Fruit fly (Drosophila melanogaster) whole organism, embryonic: ENCODE measurements around the gene Polr3G.
A peak's percentile ranks its signal among the peaks of the same experiment; 100 is the strongest.

Experiments used
- ATbp ChIP-seq: fragments of 200-800 bp; sonication (Bioruptor generic); optimal IDR thresholded peaks from 2 replicates; lab custom pipeline; 2017; ENCODE audit warnings: missing biosample characterization, mild to moderate bottlenecking, missing genetic modification characterization, missing genetic modification reagents
- Abd-B ChIP-seq: fragments of 200-800 bp; sonication (Bioruptor generic); optimal IDR thresholded peaks from 2 replicates; lab custom pipeline; 2018; ENCODE audit warnings: missing biosample characterization, mild to moderate bottlenecking, missing genetic modification characterization, moderate library complexity
- B-H2 ChIP-seq: fragments of 200-800 bp; sonication (Bioruptor generic); optimal IDR thresholded peaks from 2 replicates; lab custom pipeline; 2018; ENCODE audit warnings: missing biosample characterization, mild to moderate bottlenecking, missing genetic modification characterization
- CG10431 ChIP-seq: fragments of 200-800 bp; sonication (Bioruptor generic); optimal IDR thresholded peaks from 3 replicates; lab custom pipeline; 2018; ENCODE audit warnings: missing biosample characterization, mild to moderate bottlenecking, missing genetic modification characterization
- CG10462 ChIP-seq: fragments of 200-800 bp; sonication (Bioruptor generic); optimal IDR thresholded peaks from 2 replicates; lab custom pipeline; 2016; ENCODE audit warnings: missing biosample characterization, missing genetic modification characterization
- CG11504 ChIP-seq: fragments of 200-800 bp; sonication (Bioruptor generic); optimal IDR thresholded peaks from 3 replicates; lab custom pipeline; 2019; ENCODE audit warnings: missing biosample characterization, mild to moderate bottlenecking, missing genetic modification characterization, moderate library complexity
- CG12769 ChIP-seq: fragments of 200-800 bp; sonication (Bioruptor generic); optimal IDR thresholded peaks from 2 replicates; lab custom pipeline; 2019; ENCODE audit warnings: missing biosample characterization, mild to moderate bottlenecking, missing genetic modification characterization, moderate library complexity
- CG13123 ChIP-seq: fragments of 200-800 bp; sonication (Bioruptor generic); optimal IDR thresholded peaks from 2 replicates; lab custom pipeline; 2016; ENCODE audit warnings: missing biosample characterization, missing genetic modification characterization
- CG13424 ChIP-seq: fragments of 200-800 bp; sonication (Bioruptor generic); optimal IDR thresholded peaks from 2 replicates; lab custom pipeline; 2019; ENCODE audit warnings: missing biosample characterization, mild to moderate bottlenecking, missing genetic modification characterization, moderate library complexity
- CG13894 ChIP-seq: fragments of 200-800 bp; sonication (Bioruptor generic); optimal IDR thresholded peaks from 3 replicates; lab custom pipeline; 2018; ENCODE audit warnings: missing biosample characterization, mild to moderate bottlenecking, missing genetic modification characterization, moderate library complexity
- CG1529 ChIP-seq: fragments of 200-800 bp; sonication (Bioruptor generic); optimal IDR thresholded peaks from 3 replicates; lab custom pipeline; 2018; ENCODE audit warnings: missing biosample characterization, missing genetic modification characterization
- CG15514 ChIP-seq: fragments of 200-800 bp; sonication (Bioruptor generic); optimal IDR thresholded peaks from 3 replicates; lab custom pipeline; 2017; ENCODE audit warnings: missing biosample characterization, missing genetic modification characterization, mild to moderate bottlenecking, moderate library complexity, missing genetic modification reagents
- CG16813 ChIP-seq: fragments of 200-800 bp; sonication (Bioruptor generic); IDR thresholded peaks from 3 replicates; pipeline ENCODE4 v1.3.6; 2022; ENCODE audit warnings: missing biosample characterization, missing genetic modification characterization; ENCODE audit not compliant: partially characterized antibody
- CG2875 ChIP-seq: fragments of 200-800 bp; sonication (Bioruptor generic); optimal IDR thresholded peaks from 2 replicates; lab custom pipeline; 2017; ENCODE audit warnings: missing biosample characterization, mild to moderate bottlenecking, missing genetic modification characterization, missing genetic modification reagents
- CG33213 ChIP-seq: fragments of 200-800 bp; sonication (Bioruptor generic); optimal IDR thresholded peaks from 3 replicates; lab custom pipeline; 2016; ENCODE audit warnings: missing biosample characterization, missing genetic modification characterization
- CG7745 ChIP-seq: fragments of 200-800 bp; sonication (Bioruptor generic); optimal IDR thresholded peaks from 2 replicates; lab custom pipeline; 2018; ENCODE audit warnings: missing biosample characterization, mild to moderate bottlenecking, missing genetic modification characterization, moderate library complexity
- CHES-1-like ChIP-seq: fragments of 200-800 bp; sonication (Bioruptor generic); optimal IDR thresholded peaks from 2 replicates; lab custom pipeline; 2016; ENCODE audit warnings: missing biosample characterization, missing genetic modification characterization
- Dek ChIP-seq: fragments of 200-800 bp; sonication (Bioruptor generic); optimal IDR thresholded peaks from 3 replicates; lab custom pipeline; 2019; ENCODE audit warnings: missing biosample characterization, mild to moderate bottlenecking, missing genetic modification characterization, moderate library complexity
- Elba2 ChIP-seq: fragments of 200-800 bp; sonication (Bioruptor generic); optimal IDR thresholded peaks from 3 replicates; lab custom pipeline; 2016; ENCODE audit warnings: missing biosample characterization, missing genetic modification characterization
- Fer1 ChIP-seq: fragments of 200-800 bp; sonication (Bioruptor generic); optimal IDR thresholded peaks from 2 replicates; lab custom pipeline; 2017; ENCODE audit warnings: missing biosample characterization, mild to moderate bottlenecking, missing genetic modification characterization
- H2.0 ChIP-seq: fragments of 200-800 bp; sonication (Bioruptor generic); IDR thresholded peaks from 2 replicates; pipeline ENCODE4 v1.3.6; 2022; ENCODE audit warnings: missing biosample characterization, missing genetic modification characterization
- HLH4C ChIP-seq: fragments of 200-800 bp; sonication (Bioruptor generic); IDR thresholded peaks from 3 replicates; pipeline ENCODE4 v1.3.6; 2022; ENCODE audit warnings: missing biosample characterization, missing genetic modification characterization; ENCODE audit not compliant: partially characterized antibody
- Hand ChIP-seq: fragments of 200-800 bp; sonication (Bioruptor generic); optimal IDR thresholded peaks from 2 replicates; lab custom pipeline; 2017; ENCODE audit warnings: mild to moderate bottlenecking, missing biosample characterization, missing genetic modification reagents, missing genetic modification characterization
- HmgZ ChIP-seq: fragments of 200-800 bp; sonication (Bioruptor generic); optimal IDR thresholded peaks from 2 replicates; lab custom pipeline; 2018; ENCODE audit warnings: missing biosample characterization, mild to moderate bottlenecking, missing genetic modification characterization
- Hmr ChIP-seq: fragments of 200-800 bp; sonication (Bioruptor generic); optimal IDR thresholded peaks from 3 replicates; lab custom pipeline; 2017; ENCODE audit warnings: mild to moderate bottlenecking, missing biosample characterization, missing genetic modification reagents, missing genetic modification characterization
- Hr3 ChIP-seq: fragments of 200-800 bp; sonication (Bioruptor generic); optimal IDR thresholded peaks from 3 replicates; lab custom pipeline; 2016; ENCODE audit warnings: missing biosample characterization, missing genetic modification characterization
- Mad ChIP-seq: fragments of 200-800 bp; sonication (Bioruptor generic); optimal IDR thresholded peaks from 2 replicates; lab custom pipeline; 2016; ENCODE audit warnings: missing biosample characterization, missing genetic modification characterization
- NC2α ChIP-seq: fragments of 200-800 bp; sonication (Bioruptor generic); optimal IDR thresholded peaks from 2 replicates; lab custom pipeline; 2016; ENCODE audit warnings: missing biosample characterization, missing genetic modification characterization
- Neu2 ChIP-seq: fragments of 200-800 bp; sonication (Bioruptor generic); optimal IDR thresholded peaks from 3 replicates; lab custom pipeline; 2016; ENCODE audit warnings: missing biosample characterization, missing genetic modification characterization, borderline replicate concordance
- Side ChIP-seq: fragments of 200-800 bp; sonication (Bioruptor generic); optimal IDR thresholded peaks from 2 replicates; lab custom pipeline; 2016; ENCODE audit warnings: missing biosample characterization, missing genetic modification characterization
- Tbp ChIP-seq: fragments of >200 bp; optimal IDR thresholded peaks from 2 replicates; lab custom pipeline; 2018; ENCODE audit warnings: missing biosample characterization, missing genetic modification characterization
- Xbp1 ChIP-seq: fragments of 200-800 bp; sonication (Bioruptor generic); optimal IDR thresholded peaks from 3 replicates; lab custom pipeline; 2016; ENCODE audit warnings: missing biosample characterization, mild to moderate bottlenecking, missing genetic modification characterization
- YL-1 ChIP-seq: fragments of 200-800 bp; sonication (Bioruptor generic); optimal IDR thresholded peaks from 3 replicates; lab custom pipeline; 2017; ENCODE audit warnings: missing biosample characterization, mild to moderate bottlenecking, missing genetic modification characterization
- cad ChIP-seq: fragments of >200 bp; optimal IDR thresholded peaks from 2 replicates; lab custom pipeline; 2017; ENCODE audit warnings: missing biosample characterization, missing genetic modification characterization
- crol ChIP-seq: fragments of 200-800 bp; sonication (Bioruptor generic); IDR thresholded peaks from 2 replicates; pipeline ENCODE4 v1.3.6; 2022; ENCODE audit warnings: missing biosample characterization, missing genetic modification characterization
- crp ChIP-seq, 2 experiments: fragments of 200-800 bp; sonication (Bioruptor generic); optimal IDR thresholded peaks; 2 replicates in 1 of 2; 3 replicates in 1 of 2; lab custom pipeline; 2017; ENCODE audit warnings: missing biosample characterization in 2 of 2, missing genetic modification characterization in 2 of 2, mild to moderate bottlenecking in 1 of 2, moderate library complexity in 1 of 2
- dpn ChIP-seq, 2 experiments: fragments of 200-800 bp; sonication (Bioruptor generic); optimal IDR thresholded peaks; 3 replicates each; lab custom pipeline; 2016; ENCODE audit warnings: missing biosample characterization in 2 of 2, missing genetic modification characterization in 2 of 2
- fd64A ChIP-seq: fragments of 200-800 bp; sonication (Bioruptor generic); optimal IDR thresholded peaks from 3 replicates; lab custom pipeline; 2018; ENCODE audit warnings: missing biosample characterization, mild to moderate bottlenecking, missing genetic modification characterization
- fu2 ChIP-seq: fragments of 200-800 bp; sonication (Bioruptor generic); optimal IDR thresholded peaks from 2 replicates; lab custom pipeline; 2016; ENCODE audit warnings: missing biosample characterization, missing genetic modification characterization
- gcm2 ChIP-seq: fragments of 200-800 bp; sonication (Bioruptor generic); optimal IDR thresholded peaks from 2 replicates; lab custom pipeline; 2016; ENCODE audit warnings: missing biosample characterization, missing genetic modification characterization
- grau ChIP-seq: fragments of 200-800 bp; optimal IDR thresholded peaks from 3 replicates; lab custom pipeline; 2019; ENCODE audit warnings: missing biosample characterization, mild to moderate bottlenecking, missing genetic modification characterization, moderate library complexity
- lilli ChIP-seq: fragments of 200-800 bp; sonication (Bioruptor generic); optimal IDR thresholded peaks from 3 replicates; lab custom pipeline; 2016; ENCODE audit warnings: missing biosample characterization, missing genetic modification characterization
- maf-S ChIP-seq: fragments of 200-800 bp; sonication (Bioruptor generic); optimal IDR thresholded peaks from 2 replicates; lab custom pipeline; 2016; ENCODE audit warnings: missing biosample characterization, missing genetic modification characterization
- nmo ChIP-seq: fragments of 200-800 bp; sonication (Bioruptor generic); optimal IDR thresholded peaks from 2 replicates; lab custom pipeline; 2018; ENCODE audit warnings: missing biosample characterization, mild to moderate bottlenecking, missing genetic modification characterization, moderate library complexity
- oc ChIP-seq: fragments of 200-800 bp; sonication (Bioruptor generic); optimal IDR thresholded peaks from 2 replicates; lab custom pipeline; 2018; ENCODE audit warnings: missing biosample characterization, mild to moderate bottlenecking, missing genetic modification characterization, moderate library complexity
- p53 ChIP-seq: fragments of 200-800 bp; sonication (Bioruptor generic); optimal IDR thresholded peaks from 2 replicates; lab custom pipeline; 2016; ENCODE audit warnings: missing biosample characterization, missing genetic modification characterization
- prd ChIP-seq, 3 experiments: fragments of >200 bp in 2 of 3; fragments of 200-800 bp in 1 of 3; sonication (Bioruptor generic) in 1 of 3; optimal IDR thresholded peaks in 2 of 3; IDR thresholded peaks in 1 of 3; 2 replicates in 2 of 3; 3 replicates in 1 of 3; pipeline versions ENCODE4 v1.3.6 to Lab custom; 2017 to 2022; ENCODE audit warnings: missing biosample characterization in 1 of 3, missing genetic modification characterization in 1 of 3
- trem ChIP-seq: fragments of 200-800 bp; optimal IDR thresholded peaks from 3 replicates; lab custom pipeline; 2019; ENCODE audit warnings: missing biosample characterization, mild to moderate bottlenecking, missing genetic modification characterization, moderate library complexity

Gene Polr3G

DNA sequence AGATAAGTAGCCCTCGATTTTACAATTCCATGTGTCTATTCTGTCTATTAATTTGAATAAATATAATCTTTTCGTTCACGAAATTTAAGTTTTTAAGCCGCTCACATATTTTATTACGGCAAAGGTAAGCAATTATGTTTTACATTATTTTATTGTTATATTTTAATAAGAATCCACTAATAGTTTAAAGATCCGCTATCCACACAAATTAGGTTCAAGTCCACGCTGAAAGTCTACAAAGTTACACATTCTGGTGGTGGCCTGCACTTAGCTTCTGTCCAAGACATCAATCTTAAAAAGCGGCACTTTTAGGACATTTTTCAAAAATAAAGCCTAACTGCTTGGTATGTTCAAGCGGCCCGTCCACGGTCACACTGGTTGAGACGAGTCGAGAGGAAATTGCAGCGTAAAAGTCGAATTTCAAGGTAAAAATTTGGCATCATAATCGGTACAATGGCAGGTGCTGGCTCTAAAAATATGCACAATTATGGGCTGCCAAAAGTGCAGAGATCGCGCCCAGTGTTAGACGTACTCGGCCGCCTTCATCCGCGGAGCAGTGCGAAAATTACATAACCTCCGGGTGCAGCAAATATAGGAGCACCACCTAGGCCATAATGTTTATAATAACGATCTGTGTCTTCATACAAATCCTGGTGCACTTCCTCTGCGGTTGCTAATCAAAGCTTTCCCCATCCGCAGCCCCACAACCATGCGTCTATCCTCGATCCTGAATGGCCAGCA is 48.0 kb upstream of the Polr3G start, which contains the start of the genes UQCR-Q and CG46525 (continued):
- TF ChIP-seq Hand (GFP tag; lab: Kevin White, UChicago): no peak
- peak; percentile 16 for TF ChIP-seq Fer1
- no peak for TF ChIP-seq CG1529
- TF ChIP-seq fd64A (GFP tag; lab: Kevin White, UChicago): no peak
- no peak for TF ChIP-seq Side (GFP tag; lab: Kevin White, UChicago)
- no peak for TF ChIP-seq crol (GFP tag; lab: Robert Waterston, UW)
- peak in 1 of 2 experiments; percentile 55 for TF ChIP-seq crp (GFP tag; optimal IDR thresholded peaks at IDR 0.05; lab: Kevin White, UChicago)
- TF ChIP-seq Elba2 (GFP tag; lab: Kevin White, UChicago): peak; percentile 12
- no peak for TF ChIP-seq dpn (GFP tag; optimal IDR thresholded peaks at IDR 0.05; lab: Kevin White, UChicago)
- no peak for TF ChIP-seq prd (optimal IDR thresholded peaks at IDR 0.05; lab: Kevin White, UChicago)
- TF ChIP-seq prd (GFP tag; IDR thresholded peaks at IDR 0.05; lab: Robert Waterston, UW): no peak
- peak; percentile 48 for TF ChIP-seq CG12769
- no peak for TF ChIP-seq CG10462 (GFP tag; lab: Kevin White, UChicago)
- peak; percentile 7; the same call in 1 of the 3 replicates for TF ChIP-seq HLH4C (GFP tag; lab: Robert Waterston, UW)
- TF ChIP-seq CG13123 (GFP tag; lab: Kevin White, UChicago): no peak
- TF ChIP-seq B-H2 (GFP tag; lab: Kevin White, UChicago): peak; percentile 59
- peak; percentile 37 for TF ChIP-seq CG11504 (tag; lab: Kevin White, UChicago)
- TF ChIP-seq trem (tag; lab: Kevin White, UChicago): peak; percentile 66
- peak; percentile 20 for TF ChIP-seq Xbp1 (GFP tag; lab: Kevin White, UChicago)
- TF ChIP-seq CG7745 (tag; lab: Kevin White, UChicago): no peak
- no peak for TF ChIP-seq Hr3
- peak; percentile 15 for TF ChIP-seq Mad
- TF ChIP-seq CG15514 (GFP tag; lab: Kevin White, UChicago): peak; percentile 74
- peak; percentile 48 for TF ChIP-seq CG16813 (GFP tag; lab: Robert Waterston, UW)
- no peak for TF ChIP-seq lilli (GFP tag; lab: Kevin White, UChicago)
- no peak for TF ChIP-seq cad (GFP tag; lab: Kevin White, UChicago)
- peak; percentile 15 for TF ChIP-seq grau
- TF ChIP-seq Abd-B: peak; percentile 52
- peak; percentile 12 for TF ChIP-seq CG13424 (tag; lab: Kevin White, UChicago)
- TF ChIP-seq ATbp: no peak
- no peak for TF ChIP-seq Tbp (GFP tag; lab: Kevin White, UChicago)
- TF ChIP-seq CG13894: peak; percentile 33
- no peak for TF ChIP-seq Neu2 (GFP tag; lab: Kevin White, UChicago)
- TF ChIP-seq gcm2: no peak
- no peak for TF ChIP-seq CG2875
- no peak for TF ChIP-seq maf-S (GFP tag; lab: Kevin White, UChicago)
- TF ChIP-seq HmgZ (tag; lab: Kevin White, UChicago): peak; percentile 85
- TF ChIP-seq nmo (GFP tag; lab: Kevin White, UChicago): peak; percentile 56
- TF ChIP-seq YL-1: peak; percentile 68
- TF ChIP-seq oc (tag; lab: Kevin White, UChicago): no peak
- TF ChIP-seq H2.0 (GFP tag; lab: Robert Waterston, UW): no peak
- no peak for TF ChIP-seq fu2 (GFP tag; lab: Kevin White, UChicago)
- TF ChIP-seq CG10431 (GFP tag; lab: Kevin White, UChicago): no peak
- TF ChIP-seq CHES-1-like (GFP tag; lab: Kevin White, UChicago): no peak
- TF ChIP-seq NC2α (GFP tag; lab: Kevin White, UChicago): no peak
- no peak for TF ChIP-seq p53 (GFP tag; lab: Kevin White, UChicago)
- peak; percentile 50 for TF ChIP-seq Dek
- TF ChIP-seq CG33213: peak; percentile 72
- peak; percentile 78 for TF ChIP-seq Hmr (GFP tag; lab: Kevin White, UChicago)
